Fruit fly (Drosophila melanogaster) whole organism, embryonic: Measurements from ENCODE around the gene Argk1.

ENCODE experiments used
- Abd-B ChIP-seq: fragments of 200-800 bp; sonication (Bioruptor generic); optimal IDR thresholded peaks from 2 replicates; lab custom pipeline; 2018; ENCODE audit warnings: missing biosample characterization, mild to moderate bottlenecking, missing genetic modification characterization, moderate library complexity
- B-H2 ChIP-seq: fragments of 200-800 bp; sonication (Bioruptor generic); optimal IDR thresholded peaks from 2 replicates; lab custom pipeline; 2018; ENCODE audit warnings: missing biosample characterization, mild to moderate bottlenecking, missing genetic modification characterization
- CG10565 ChIP-seq: fragments of 200-800 bp; sonication (Bioruptor generic); optimal IDR thresholded peaks from 3 replicates; lab custom pipeline; 2016; ENCODE audit warnings: missing biosample characterization, mild to moderate bottlenecking, missing genetic modification characterization
- CG11093 ChIP-seq: fragments of 200-800 bp; sonication (Bioruptor generic); IDR thresholded peaks from 3 replicates; pipeline ENCODE4 v1.3.6; 2022; ENCODE audit warnings: missing biosample characterization, missing genetic modification characterization
- CG12104 ChIP-seq: fragments of 200-800 bp; sonication (Bioruptor generic); optimal IDR thresholded peaks from 3 replicates; lab custom pipeline; 2016; ENCODE audit warnings: missing biosample characterization, missing genetic modification characterization
- CG13287 ChIP-seq: fragments of 200-800 bp; sonication (Bioruptor generic); IDR thresholded peaks from 2 replicates; pipeline ENCODE4 v1.3.6; 2022; ENCODE audit warnings: missing biosample characterization, missing genetic modification characterization; ENCODE audit not compliant: partially characterized antibody
- CG13624 ChIP-seq: fragments of 200-800 bp; sonication (Bioruptor generic); optimal IDR thresholded peaks from 2 replicates; lab custom pipeline; 2016; ENCODE audit warnings: missing biosample characterization, missing genetic modification characterization
- CG15696 ChIP-seq: fragments of 200-800 bp; sonication (Bioruptor generic); optimal IDR thresholded peaks from 2 replicates; lab custom pipeline; 2019; ENCODE audit warnings: missing biosample characterization, mild to moderate bottlenecking, missing genetic modification characterization, moderate library complexity
- CG17568 ChIP-seq: fragments of 200-800 bp; sonication (Bioruptor generic); optimal IDR thresholded peaks from 2 replicates; lab custom pipeline; 2018; ENCODE audit warnings: missing biosample characterization, mild to moderate bottlenecking, missing genetic modification characterization, moderate library complexity
- CG17802 ChIP-seq: fragments of 200-800 bp; sonication (Bioruptor generic); optimal IDR thresholded peaks from 2 replicates; lab custom pipeline; 2018; ENCODE audit warnings: missing biosample characterization, mild to moderate bottlenecking, missing genetic modification characterization, moderate library complexity
- CG18599 ChIP-seq: fragments of 200-800 bp; sonication (Bioruptor generic); optimal IDR thresholded peaks from 3 replicates; lab custom pipeline; 2017; ENCODE audit warnings: missing biosample characterization, missing genetic modification characterization, mild to moderate bottlenecking, moderate library complexity, missing genetic modification reagents
- CG2120 ChIP-seq: fragments of 200-800 bp; sonication (Bioruptor generic); optimal IDR thresholded peaks from 3 replicates; lab custom pipeline; 2016; ENCODE audit warnings: missing biosample characterization, missing genetic modification characterization
- CG30431 ChIP-seq: fragments of 200-800 bp; sonication (Bioruptor generic); optimal IDR thresholded peaks from 2 replicates; lab custom pipeline; 2017; ENCODE audit warnings: missing biosample characterization, missing genetic modification characterization
- CG31388 ChIP-seq: fragments of 200-800 bp; sonication (Bioruptor generic); optimal IDR thresholded peaks from 2 replicates; lab custom pipeline; 2016; ENCODE audit warnings: missing biosample characterization, missing genetic modification characterization
- CG3407 ChIP-seq: fragments of 200-800 bp; sonication (Bioruptor generic); optimal IDR thresholded peaks from 2 replicates; lab custom pipeline; 2018; ENCODE audit warnings: missing biosample characterization, mild to moderate bottlenecking, missing genetic modification characterization
- CG34224 ChIP-seq: fragments of 200-800 bp; sonication (Bioruptor generic); IDR thresholded peaks from 3 replicates; pipeline ENCODE4 v1.3.6; 2022; ENCODE audit warnings: missing biosample characterization, missing genetic modification characterization; ENCODE audit not compliant: partially characterized antibody
- CG5953 ChIP-seq: fragments of 200-800 bp; sonication (Bioruptor generic); IDR thresholded peaks from 2 replicates; pipeline ENCODE4 v1.3.6; 2022; ENCODE audit warnings: missing biosample characterization, missing genetic modification characterization
- CG6791 ChIP-seq: fragments of 200-800 bp; sonication (Bioruptor generic); IDR thresholded peaks from 3 replicates; pipeline ENCODE4 v1.3.6; 2022; ENCODE audit warnings: missing biosample characterization, missing genetic modification characterization; ENCODE audit not compliant: partially characterized antibody
- CG7271 ChIP-seq: fragments of 200-800 bp; sonication (Bioruptor generic); optimal IDR thresholded peaks from 2 replicates; lab custom pipeline; 2018; ENCODE audit warnings: missing biosample characterization, mild to moderate bottlenecking, missing genetic modification characterization, moderate library complexity
- CG7786 ChIP-seq: fragments of 200-800 bp; sonication (Bioruptor generic); optimal IDR thresholded peaks from 2 replicates; lab custom pipeline; 2016; ENCODE audit warnings: missing biosample characterization, missing genetic modification characterization
- CG8388 ChIP-seq: fragments of 200-800 bp; sonication (Bioruptor generic); optimal IDR thresholded peaks from 2 replicates; lab custom pipeline; 2019; ENCODE audit warnings: missing biosample characterization, mild to moderate bottlenecking, missing genetic modification characterization, moderate library complexity
- CHES-1-like ChIP-seq: fragments of 200-800 bp; sonication (Bioruptor generic); optimal IDR thresholded peaks from 2 replicates; lab custom pipeline; 2016; ENCODE audit warnings: missing biosample characterization, missing genetic modification characterization
- Camta ChIP-seq: fragments of 200-800 bp; sonication (Bioruptor generic); optimal IDR thresholded peaks from 2 replicates; lab custom pipeline; 2016; ENCODE audit warnings: missing biosample characterization, missing genetic modification characterization
- D19B ChIP-seq: fragments of 200-800 bp; sonication (Bioruptor generic); optimal IDR thresholded peaks from 2 replicates; lab custom pipeline; 2017; ENCODE audit warnings: missing biosample characterization, mild to moderate bottlenecking, missing genetic modification characterization
- Dip3 ChIP-seq: fragments of 200-800 bp; sonication (Bioruptor generic); optimal IDR thresholded peaks from 3 replicates; lab custom pipeline; 2016; ENCODE audit warnings: missing biosample characterization, missing genetic modification characterization
- Dp ChIP-seq: fragments of 200-800 bp; sonication (Bioruptor generic); optimal IDR thresholded peaks from 2 replicates; lab custom pipeline; 2018; ENCODE audit warnings: missing biosample characterization, mild to moderate bottlenecking, missing genetic modification characterization, moderate library complexity
- E2f1 ChIP-seq: fragments of 200-800 bp; sonication (Bioruptor generic); IDR thresholded peaks from 2 replicates; pipeline ENCODE4 v1.3.6; 2022; ENCODE audit warnings: missing biosample characterization, missing genetic modification characterization
- Ets97D ChIP-seq: fragments of 200-800 bp; sonication (Bioruptor generic); optimal IDR thresholded peaks from 3 replicates; lab custom pipeline; 2016; ENCODE audit warnings: missing biosample characterization, missing genetic modification characterization
- Lhr ChIP-seq: fragments of 200-800 bp; sonication (Bioruptor generic); optimal IDR thresholded peaks from 3 replicates; lab custom pipeline; 2017; ENCODE audit warnings: mild to moderate bottlenecking, missing biosample characterization, missing genetic modification reagents, missing genetic modification characterization
- Poxn ChIP-seq: fragments of 200-800 bp; sonication (Bioruptor generic); IDR thresholded peaks from 2 replicates; pipeline ENCODE4 v1.3.6; 2022; ENCODE audit warnings: missing biosample characterization, missing genetic modification characterization
- Rfx ChIP-seq: fragments of 200-800 bp; sonication (Bioruptor generic); IDR thresholded peaks from 2 replicates; pipeline ENCODE4 v1.3.6; 2022; ENCODE audit warnings: missing biosample characterization, missing genetic modification characterization
- Sox100B ChIP-seq: fragments of 200-800 bp; sonication (Bioruptor generic); optimal IDR thresholded peaks from 3 replicates; lab custom pipeline; 2018; ENCODE audit warnings: missing biosample characterization, mild to moderate bottlenecking, missing genetic modification characterization
- chif ChIP-seq, 2 experiments: fragments of 200-800 bp; sonication (Bioruptor generic); optimal IDR thresholded peaks; 3 replicates each; lab custom pipeline; 2016; ENCODE audit warnings: missing biosample characterization in 2 of 2, missing genetic modification characterization in 2 of 2
- crp ChIP-seq, 2 experiments: fragments of 200-800 bp; sonication (Bioruptor generic); optimal IDR thresholded peaks; 2 replicates in 1 of 2; 3 replicates in 1 of 2; lab custom pipeline; 2017; ENCODE audit warnings: missing biosample characterization in 2 of 2, missing genetic modification characterization in 2 of 2, mild to moderate bottlenecking in 1 of 2, moderate library complexity in 1 of 2
- gce ChIP-seq: fragments of 200-800 bp; sonication (Bioruptor generic); IDR thresholded peaks from 3 replicates; pipeline ENCODE4 v1.3.6; 2022; ENCODE audit warnings: missing biosample characterization, missing genetic modification characterization
- gcm ChIP-seq: fragments of 200-800 bp; sonication (Bioruptor generic); optimal IDR thresholded peaks from 2 replicates; lab custom pipeline; 2019; ENCODE audit warnings: missing biosample characterization, mild to moderate bottlenecking, missing genetic modification characterization, moderate library complexity
- hb ChIP-seq: fragments of 200-800 bp; sonication (Bioruptor generic); IDR thresholded peaks from 3 replicates; pipeline ENCODE4 v1.3.6; 2022; ENCODE audit warnings: missing biosample characterization, missing genetic modification characterization; ENCODE audit not compliant: partially characterized antibody
- lab ChIP-seq: fragments of 200-800 bp; sonication (Bioruptor generic); optimal IDR thresholded peaks from 3 replicates; lab custom pipeline; 2017; ENCODE audit warnings: missing biosample characterization, missing genetic modification characterization, mild to moderate bottlenecking, moderate library complexity, missing genetic modification reagents
- nmo ChIP-seq: fragments of 200-800 bp; sonication (Bioruptor generic); optimal IDR thresholded peaks from 2 replicates; lab custom pipeline; 2018; ENCODE audit warnings: missing biosample characterization, mild to moderate bottlenecking, missing genetic modification characterization, moderate library complexity
- pan ChIP-seq, 4 experiments: fragments of >200 bp in 3 of 4; fragments of 200-800 bp in 1 of 4; sonication (Bioruptor generic) in 1 of 4; optimal IDR thresholded peaks in 3 of 4; IDR thresholded peaks in 1 of 4; 2 replicates each; pipeline versions ENCODE4 v1.3.6 to Lab custom; 2017 to 2022; ENCODE audit warnings: missing biosample characterization in 2 of 4, missing genetic modification characterization in 2 of 4, mixed read lengths in 1 of 4
- pzg ChIP-seq: fragments of 200-800 bp; sonication (Bioruptor generic); optimal IDR thresholded peaks from 3 replicates; lab custom pipeline; 2018; ENCODE audit warnings: missing biosample characterization, mild to moderate bottlenecking, missing genetic modification characterization, moderate library complexity
- sd ChIP-seq: fragments of 200-800 bp; sonication (Bioruptor generic); optimal IDR thresholded peaks from 3 replicates; lab custom pipeline; 2018; ENCODE audit warnings: missing biosample characterization, mild to moderate bottlenecking, missing genetic modification characterization, moderate library complexity
- sens-2 ChIP-seq: fragments of 200-800 bp; sonication (Bioruptor generic); IDR thresholded peaks from 2 replicates; pipeline ENCODE4 v1.3.6; 2022; ENCODE audit warnings: missing biosample characterization, missing genetic modification characterization
- sima ChIP-seq: fragments of 200-800 bp; sonication (Bioruptor generic); optimal IDR thresholded peaks from 2 replicates; lab custom pipeline; 2016; ENCODE audit warnings: missing biosample characterization, missing genetic modification characterization
- sna ChIP-seq: fragments of 200-800 bp; sonication (Bioruptor generic); IDR thresholded peaks from 2 replicates; pipeline ENCODE4 v1.3.6; 2022; ENCODE audit warnings: missing biosample characterization, missing genetic modification characterization; ENCODE audit not compliant: partially characterized antibody
- toy ChIP-seq: fragments of 200-800 bp; sonication (Bioruptor generic); IDR thresholded peaks from 2 replicates; pipeline ENCODE4 v1.3.6; 2022; ENCODE audit warnings: missing biosample characterization, missing genetic modification characterization
- vvl ChIP-seq: fragments of 200-800 bp; sonication (Bioruptor generic); IDR thresholded peaks from 2 replicates; pipeline ENCODE4 v1.3.6; 2022; ENCODE audit warnings: missing biosample characterization, missing genetic modification characterization
- yki ChIP-seq: fragments of >200 bp; optimal IDR thresholded peaks from 3 replicates; lab custom pipeline; 2018

Gene Argk1

dm6 chr3L:9020436-9021370 lies 45.1 kb downstream of the Argk1 start (continued):
- TF ChIP-seq Poxn (GFP tag; lab: Robert Waterston, UW), result no peak
- no peak for TF ChIP-seq gce (GFP tag; lab: Robert Waterston, UW)
- no peak for TF ChIP-seq E2f1 (GFP tag; lab: Robert Waterston, UW)
- peak; percentile 11 for TF ChIP-seq CG2120
- TF ChIP-seq Dp (GFP tag; lab: Kevin White, UChicago), result no peak
- no peak for TF ChIP-seq CG6791 (GFP tag; lab: Robert Waterston, UW)
- no peak for TF ChIP-seq Camta (GFP tag; lab: Kevin White, UChicago)
- no peak for TF ChIP-seq hb (GFP tag; lab: Robert Waterston, UW)
- TF ChIP-seq lab, result peak; percentile 51
- no peak for TF ChIP-seq pzg (GFP tag; lab: Kevin White, UChicago)
- TF ChIP-seq sna, result no peak
- no peak for TF ChIP-seq sima (GFP tag; lab: Kevin White, UChicago)
- no peak for TF ChIP-seq Ets97D
- peak; percentile 6 for TF ChIP-seq sd
- no peak for TF ChIP-seq CG11093
- TF ChIP-seq CG17802 (tag; lab: Kevin White, UChicago), result no peak
- TF ChIP-seq CG31388 (GFP tag; lab: Kevin White, UChicago), result no peak
- no peak for TF ChIP-seq CG5953 (GFP tag; lab: Robert Waterston, UW)
- no peak for TF ChIP-seq nmo (GFP tag; lab: Kevin White, UChicago)
- no peak for TF ChIP-seq CG12104
- TF ChIP-seq Lhr (GFP tag; lab: Kevin White, UChicago), result no peak
- TF ChIP-seq CHES-1-like (GFP tag; lab: Kevin White, UChicago), result no peak
- TF ChIP-seq D19B (GFP tag; lab: Kevin White, UChicago), result no peak
- no peak for TF ChIP-seq B-H2 (GFP tag; lab: Kevin White, UChicago)
- no peak for TF ChIP-seq CG34224 (GFP tag; lab: Robert Waterston, UW)
- no peak for TF ChIP-seq Sox100B (GFP tag; lab: Kevin White, UChicago)
- no peak for TF ChIP-seq CG17568
- TF ChIP-seq CG3407, result no peak
- no peak for TF ChIP-seq CG13624 (GFP tag; lab: Kevin White, UChicago)
- TF ChIP-seq CG10565 (GFP tag; lab: Kevin White, UChicago), result no peak
- peak in 1 of 2 experiments; percentile 24 for TF ChIP-seq chif (GFP tag; optimal IDR thresholded peaks at IDR 0.05; lab: Kevin White, UChicago)
- peak; percentile 51 for TF ChIP-seq CG15696 (tag; lab: Kevin White, UChicago)
- TF ChIP-seq toy (GFP tag; lab: Robert Waterston, UW), result no peak
- peak; percentile 50; the same call in 1 of the 2 replicates for TF ChIP-seq Rfx
- TF ChIP-seq Abd-B (GFP tag; lab: Kevin White, UChicago), result no peak
- no peak for TF ChIP-seq CG13287 (GFP tag; lab: Robert Waterston, UW)
- TF ChIP-seq pan (optimal IDR thresholded peaks at IDR 0.05; lab: Kevin White, UChicago), result no peak
- TF ChIP-seq pan (GFP tag; optimal IDR thresholded peaks at IDR 0.05 in 1 of 2, IDR thresholded peaks at IDR 0.05 in 1 of 2), result no peak
- no peak for TF ChIP-seq yki (lab: Kevin White, UChicago)
- no peak for TF ChIP-seq sens-2
- TF ChIP-seq vvl (GFP tag; lab: Robert Waterston, UW), result no peak
- no peak for TF ChIP-seq CG7786 (GFP tag; lab: Kevin White, UChicago)
- no peak for TF ChIP-seq CG8388
- no peak for TF ChIP-seq Dip3 (GFP tag; lab: Kevin White, UChicago)
- peak; percentile 50 for TF ChIP-seq CG18599 (GFP tag; lab: Kevin White, UChicago)
- TF ChIP-seq CG30431 (GFP tag; lab: Kevin White, UChicago), result no peak
- no peak for TF ChIP-seq gcm (GFP tag; lab: Kevin White, UChicago)
- TF ChIP-seq crp (GFP tag; optimal IDR thresholded peaks at IDR 0.05; lab: Kevin White, UChicago), result no peak
- TF ChIP-seq CG7271 (tag; lab: Kevin White, UChicago), result peak; percentile 58
